Worm (Caenorhabditis elegans) whole organism, mixed stage, embryonic: ENCODE measurements around the gene acr-20.

Experiments
- drap-1 ChIP-seq: fragments of 200-800 bp; sonication (Bioruptor generic); optimal IDR thresholded peaks from 3 replicates; lab custom pipeline; 2018; ENCODE audit warnings: mild to moderate bottlenecking, missing genetic modification characterization, missing compliant biosample characterization
- elt-3 ChIP-seq: fragments of 150-350 bp; optimal IDR thresholded peaks from 2 replicates; lab custom pipeline; 2014; ENCODE audit warnings: missing biosample characterization, missing genetic modification characterization
- lin-13 ChIP-seq: fragments of 150-350 bp; optimal IDR thresholded peaks from 2 replicates; lab custom pipeline; 2014; ENCODE audit warnings: missing biosample characterization, missing genetic modification characterization
- mep-1 ChIP-seq: fragments of 150-350 bp; optimal IDR thresholded peaks from 2 replicates; lab custom pipeline; 2017; ENCODE audit warnings: missing biosample characterization, missing genetic modification reagents, missing genetic modification characterization, inconsistent platforms
- nhr-237 ChIP-seq: fragments of 150-350 bp; optimal IDR thresholded peaks from 2 replicates; lab custom pipeline; 2014; ENCODE audit warnings: missing biosample characterization, missing genetic modification characterization
- nhr-76 ChIP-seq: sonication (generic microtip); optimal IDR thresholded peaks from 2 replicates; lab custom pipeline; 2017; ENCODE audit warnings: missing biosample characterization, missing genetic modification characterization
- pha-4 ChIP-seq: fragments of 150-350 bp; optimal IDR thresholded peaks from 2 replicates; lab custom pipeline; 2018; ENCODE audit warnings: missing biosample characterization, missing genetic modification reagents, missing genetic modification characterization
- snpc-4 ChIP-seq: fragments of 150-350 bp; optimal IDR thresholded peaks from 2 replicates; lab custom pipeline; 2014; ENCODE audit warnings: missing biosample characterization, missing genetic modification characterization
- unc-62 ChIP-seq: fragments of 150-350 bp; optimal IDR thresholded peaks from 2 replicates; lab custom pipeline; 2014; ENCODE audit warnings: missing biosample characterization, missing genetic modification reagents, missing genetic modification characterization

ce11 chrII:14388213-14388612, 10.5 kb upstream of the acr-20 start, which contains the start of gene F26H11.8:
- no peak for TF ChIP-seq nhr-76 (tag; lab: Kevin White, UChicago)
- TF ChIP-seq drap-1 (GFP tag; lab: Kevin White, UChicago): no peak
- TF ChIP-seq lin-13: no peak
- no peak for TF ChIP-seq unc-62 (GFP tag; lab: Kevin White, UChicago)
- TF ChIP-seq pha-4 (tag; lab: Kevin White, UChicago): no peak
- no peak for TF ChIP-seq snpc-4 (tag; lab: Kevin White, UChicago)
- no peak for TF ChIP-seq mep-1 (tag; lab: Kevin White, UChicago)
- TF ChIP-seq elt-3 (tag; lab: Kevin White, UChicago): no peak
- no peak for TF ChIP-seq nhr-237
